Worm (Caenorhabditis elegans) whole organism, L3 larva: ENCODE results near the gene egl-43.

Experiments used
- R02D3.7 ChIP-seq: fragments of 150-350 bp; optimal IDR thresholded peaks from 2 replicates; lab custom pipeline; 2014; ENCODE audit warnings: missing biosample characterization, missing genetic modification characterization
- ZK546.5 ChIP-seq: sonication (generic microtip); optimal IDR thresholded peaks from 2 replicates; lab custom pipeline; 2017; ENCODE audit warnings: missing biosample characterization, missing genetic modification characterization
- aly-2 ChIP-seq: fragments of 150-350 bp; optimal IDR thresholded peaks from 2 replicates; lab custom pipeline; 2014; ENCODE audit warnings: missing biosample characterization, missing genetic modification characterization
- ama-1 ChIP-seq: fragments of 150-350 bp; optimal IDR thresholded peaks from 2 replicates; lab custom pipeline; 2018
- ceh-16 ChIP-seq: sonication (generic microtip); optimal IDR thresholded peaks from 2 replicates; lab custom pipeline; 2017; ENCODE audit warnings: missing biosample characterization, missing genetic modification characterization
- ceh-28 ChIP-seq: fragments of 150-350 bp; optimal IDR thresholded peaks from 2 replicates; lab custom pipeline; 2014; ENCODE audit warnings: missing biosample characterization, missing genetic modification reagents, missing genetic modification characterization
- ceh-82 ChIP-seq: fragments of 150-350 bp; optimal IDR thresholded peaks from 2 replicates; lab custom pipeline; 2014; ENCODE audit warnings: missing biosample characterization, missing genetic modification characterization
- ceh-9 ChIP-seq: sonication (generic microtip); optimal IDR thresholded peaks from 2 replicates; lab custom pipeline; 2018; ENCODE audit warnings: missing biosample characterization, missing genetic modification characterization
- daf-12 ChIP-seq: fragments of 150-350 bp; optimal IDR thresholded peaks from 2 replicates; lab custom pipeline; 2014; ENCODE audit warnings: missing biosample characterization, missing genetic modification reagents, missing genetic modification characterization
- egl-27 ChIP-seq: sonication (generic microtip); optimal IDR thresholded peaks from 4 replicates; lab custom pipeline; 2017; ENCODE audit warnings: missing biosample characterization, missing genetic modification reagents, missing genetic modification characterization
- elt-1 ChIP-seq: fragments of 150-350 bp; optimal IDR thresholded peaks from 2 replicates; lab custom pipeline; 2014; ENCODE audit warnings: missing biosample characterization, missing genetic modification characterization
- elt-2 ChIP-seq: sonication (generic microtip); optimal IDR thresholded peaks from 2 replicates; lab custom pipeline; 2016; ENCODE audit warnings: missing genetic modification reagents, mild to moderate bottlenecking, missing genetic modification characterization, missing compliant biosample characterization
- fkh-10 ChIP-seq: sonication (generic microtip); optimal IDR thresholded peaks from 2 replicates; lab custom pipeline; 2017; ENCODE audit warnings: missing biosample characterization, missing genetic modification reagents, missing genetic modification characterization
- fkh-2 ChIP-seq: fragments of 150-350 bp; optimal IDR thresholded peaks from 2 replicates; lab custom pipeline; 2014; ENCODE audit warnings: missing biosample characterization, missing genetic modification reagents, missing genetic modification characterization
- lin-39 ChIP-seq: fragments of 150-350 bp; optimal IDR thresholded peaks from 2 replicates; lab custom pipeline; 2018; ENCODE audit warnings: missing biosample characterization, missing genetic modification reagents, missing genetic modification characterization
- lsy-12 ChIP-seq: sonication (generic microtip); optimal IDR thresholded peaks from 2 replicates; lab custom pipeline; 2016; ENCODE audit warnings: mild to moderate bottlenecking, missing genetic modification characterization, missing compliant biosample characterization
- mdl-1 ChIP-seq: fragments of 150-350 bp; optimal IDR thresholded peaks from 2 replicates; lab custom pipeline; 2014; ENCODE audit warnings: missing biosample characterization, missing genetic modification characterization
- mml-1 ChIP-seq: fragments of 150-350 bp; sonication (generic microtip); optimal IDR thresholded peaks from 3 replicates; lab custom pipeline; 2014; ENCODE audit warnings: missing biosample characterization, missing genetic modification characterization
- nfya-1 ChIP-seq: sonication (generic microtip); optimal IDR thresholded peaks from 2 replicates; lab custom pipeline; 2017; ENCODE audit warnings: missing genetic modification characterization, mild to moderate bottlenecking, missing compliant biosample characterization, antibody characterized with exemption, moderate library complexity; ENCODE audit not compliant: insufficient read depth
- nhr-11 ChIP-seq: fragments of 150-350 bp; optimal IDR thresholded peaks from 2 replicates; lab custom pipeline; 2014; ENCODE audit warnings: missing biosample characterization, missing genetic modification characterization
- nhr-12 ChIP-seq: fragments of 150-350 bp; optimal IDR thresholded peaks from 2 replicates; lab custom pipeline; 2014; ENCODE audit warnings: missing biosample characterization, missing genetic modification characterization
- nhr-23 ChIP-seq: fragments of 150-350 bp; optimal IDR thresholded peaks from 2 replicates; lab custom pipeline; 2014; ENCODE audit warnings: missing biosample characterization, missing genetic modification reagents, missing genetic modification characterization
- nhr-28 ChIP-seq: fragments of 150-350 bp; optimal IDR thresholded peaks from 2 replicates; lab custom pipeline; 2014; ENCODE audit warnings: missing biosample characterization, missing genetic modification characterization
- nhr-67 ChIP-seq: fragments of 150-350 bp; optimal IDR thresholded peaks from 2 replicates; lab custom pipeline; 2014; ENCODE audit warnings: missing biosample characterization, missing genetic modification characterization
- pha-4 ChIP-seq: fragments of 150-350 bp; optimal IDR thresholded peaks from 2 replicates; lab custom pipeline; 2014; ENCODE audit warnings: missing biosample characterization, missing genetic modification reagents, missing genetic modification characterization
- pqm-1 ChIP-seq: fragments of 150-350 bp; optimal IDR thresholded peaks from 2 replicates; lab custom pipeline; 2017; ENCODE audit warnings: missing biosample characterization, missing genetic modification characterization, inconsistent platforms
- sea-2 ChIP-seq: fragments of 150-350 bp; sonication (generic microtip); optimal IDR thresholded peaks from 4 replicates; lab custom pipeline; 2014; ENCODE audit warnings: missing biosample characterization, missing genetic modification reagents, missing genetic modification characterization
- tbx-2 ChIP-seq: sonication (generic microtip); optimal IDR thresholded peaks from 2 replicates; lab custom pipeline; 2016; ENCODE audit warnings: mild to moderate bottlenecking, missing genetic modification characterization, missing compliant biosample characterization
- unc-62 ChIP-seq: fragments of 150-350 bp; sonication (generic microtip); optimal IDR thresholded peaks from 4 replicates; lab custom pipeline; 2014; ENCODE audit warnings: missing biosample characterization, missing genetic modification reagents, missing genetic modification characterization
- zag-1 ChIP-seq: fragments of 150-350 bp; optimal IDR thresholded peaks from 2 replicates; lab custom pipeline; 2014; ENCODE audit warnings: missing biosample characterization, missing genetic modification characterization

egl-43 gene

ce11 chrII:9943837-9944236 lies 11.1 kb upstream of the egl-43 start, which contains the start of gene flad-1:
flad-1 (plus strand) TSS chrII:9944137.
- TF ChIP-seq nhr-28 (tag; lab: Kevin White, UChicago), result no peak
- no peak for TF ChIP-seq sea-2 (GFP tag; lab: Kevin White, UChicago)
- no peak for TF ChIP-seq ceh-9
- no peak for TF ChIP-seq tbx-2 (tag; lab: Kevin White, UChicago)
- TF ChIP-seq daf-12, result no peak
- TF ChIP-seq fkh-10 (GFP tag; lab: Kevin White, UChicago), result no peak
- no peak for TF ChIP-seq ceh-28
- no peak for TF ChIP-seq pha-4 (tag; lab: Kevin White, UChicago)
- no peak for TF ChIP-seq unc-62 (GFP tag; lab: Kevin White, UChicago)

- TF ChIP-seq lin-39 (tag; lab: Kevin White, UChicago), result no peak
- no peak for TF ChIP-seq fkh-2 (tag; lab: Kevin White, UChicago)
- TF ChIP-seq, all 47 proteins: peak for 0
Measured at ce11 chrII:9948662-9949061, 6.3 kb upstream of the egl-43 start.

- TF ChIP-seq ceh-28, result no peak
- TF ChIP-seq nhr-67 (tag; lab: Kevin White, UChicago), result no peak
- TF ChIP-seq aly-2 (tag; lab: Kevin White, UChicago), result no peak
- TF ChIP-seq nhr-28 (tag; lab: Kevin White, UChicago), result no peak
- TF ChIP-seq tbx-2 (tag; lab: Kevin White, UChicago), result no peak
- no peak for TF ChIP-seq pqm-1 (tag; lab: Kevin White, UChicago)
- no peak for TF ChIP-seq unc-62 (GFP tag; lab: Kevin White, UChicago)
Measured at ce11 chrII:9951846-9952245, 3.1 kb upstream of the egl-43 start.

DNA sequence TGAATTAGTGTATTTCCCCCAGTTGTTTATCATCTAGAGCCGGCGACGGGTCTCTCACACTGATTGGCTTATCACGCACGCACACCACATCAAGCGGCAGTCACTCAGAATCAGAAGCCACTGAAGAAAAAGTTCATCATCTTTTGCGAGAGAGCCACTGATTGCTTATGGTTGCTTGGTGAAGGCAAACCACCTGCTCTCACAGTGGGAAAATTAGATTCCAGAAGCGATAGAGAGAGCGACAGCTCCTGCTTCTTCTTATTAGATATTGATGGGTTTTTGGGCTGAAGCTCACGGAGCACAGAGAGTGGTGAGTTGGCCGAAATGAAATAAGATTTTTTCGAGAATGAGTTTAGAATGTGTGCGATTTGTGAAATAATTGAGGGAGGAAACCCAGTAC lies 1.1 kb downstream of the egl-43 start:
- TF ChIP-seq nhr-11 (tag; lab: Kevin White, UChicago), result peak; percentile 48
- no peak for TF ChIP-seq nhr-28 (tag; lab: Kevin White, UChicago)

- TF ChIP-seq ceh-9 (no peak), nhr-12 (tag; lab: Kevin White, UChicago) (no peak), unc-62 (GFP tag; lab: Kevin White, UChicago) (no peak), nfya-1 (tag; lab: Kevin White, UChicago) (peak; percentile 38), ceh-82 (no peak), zag-1 (tag; lab: Kevin White, UChicago) (no peak)
- TF ChIP-seq, all 47 proteins: peak for 1
Measured at ce11 chrII:9960127-9960526, 5.1 kb downstream of the egl-43 start.

DNA sequence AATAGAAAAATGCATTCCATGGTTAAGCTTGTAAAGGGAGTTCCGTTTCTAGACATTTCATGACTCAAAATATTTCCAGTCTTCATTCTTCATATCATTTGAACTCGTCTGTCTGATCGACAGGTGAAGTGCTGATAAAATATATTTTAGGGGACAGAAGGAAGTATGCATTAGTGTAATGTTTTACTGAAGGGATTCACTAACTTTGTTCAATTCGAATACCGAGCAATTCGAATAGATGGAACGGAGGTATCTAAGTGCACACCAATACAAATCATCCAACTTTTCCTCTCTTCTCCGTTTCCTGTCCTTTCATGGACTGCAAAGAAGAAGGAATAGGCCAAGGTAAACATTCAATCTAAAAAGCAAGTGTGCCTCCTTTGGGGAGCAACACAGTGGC lies 8.8 kb downstream of the egl-43 start:
- TF ChIP-seq ceh-28 (no peak), lsy-12 (tag; lab: Kevin White, UChicago) (no peak), elt-2 (peak; percentile 31), daf-12 (no peak), egl-27 (tag; lab: Kevin White, UChicago) (no peak), zag-1 (tag; lab: Kevin White, UChicago) (no peak)

- no peak for TF ChIP-seq lin-39 (tag; lab: Kevin White, UChicago)
- TF ChIP-seq egl-27 (tag; lab: Kevin White, UChicago), result no peak
- no peak for TF ChIP-seq nfya-1 (tag; lab: Kevin White, UChicago)
- TF ChIP-seq tbx-2 (tag; lab: Kevin White, UChicago), result peak; percentile 86
- TF ChIP-seq pqm-1 (tag; lab: Kevin White, UChicago), result peak; percentile 56
- no peak for TF ChIP-seq R02D3.7 (tag; lab: Kevin White, UChicago)
- TF ChIP-seq sea-2 (GFP tag; lab: Kevin White, UChicago), result no peak
Measured at ce11 chrII:9965325-9965724, 10.3 kb downstream of the egl-43 start.

DNA sequence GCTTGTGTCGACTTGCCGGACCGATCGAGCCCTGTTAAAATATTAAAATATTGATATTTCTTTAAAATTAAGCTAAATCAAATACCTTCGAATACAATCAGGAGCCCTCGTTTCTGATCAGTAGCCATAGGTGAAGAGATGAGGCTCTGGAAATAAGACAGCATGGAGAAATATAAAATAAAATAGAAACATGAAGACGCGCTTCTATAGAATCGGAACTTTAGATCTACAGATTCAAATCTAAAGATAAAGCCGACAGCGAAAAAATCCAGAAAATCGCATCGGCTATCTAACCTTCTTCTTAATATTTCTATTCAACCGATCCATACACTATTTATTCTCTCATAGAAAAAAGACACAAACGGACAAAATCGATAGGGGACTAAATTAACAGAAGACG lies 12.0 kb downstream of the egl-43 start, which contains the start of gene dtmk-1:
dtmk-1 (minus strand) TSS at position 146 of the 400 bp plus-strand sequence.
- TF ChIP-seq mml-1 (tag; lab: Kevin White, UChicago) (no peak), ceh-82 (no peak), ceh-16 (tag; lab: Kevin White, UChicago) (no peak), egl-27 (tag; lab: Kevin White, UChicago) (no peak), ZK546.5 (no peak), nfya-1 (tag; lab: Kevin White, UChicago) (no peak), mdl-1 (tag; lab: Kevin White, UChicago) (no peak), elt-2 (no peak), nhr-23 (tag; lab: Kevin White, UChicago) (peak; percentile 25), elt-1 (tag; lab: Kevin White, UChicago) (peak; percentile 62), ceh-9 (no peak), pqm-1 (tag; lab: Kevin White, UChicago) (no peak), ceh-28 (no peak), ama-1 (lab: Kevin White, UChicago) (no peak), nhr-28 (tag; lab: Kevin White, UChicago) (no peak), aly-2 (tag; lab: Kevin White, UChicago) (no peak)
